Fruit fly (Drosophila melanogaster) Kc167 (cell line): Measurements from ENCODE around the gene dre4.

ENCODE experiments used
- Myc ChIP-seq: fragments of >200 bp; optimal IDR thresholded peaks from 2 replicates; lab custom pipeline; 2017; ENCODE audit warnings: missing external identifiers
- Sin3A ChIP-seq: fragments of >200 bp; optimal IDR thresholded peaks from 2 replicates; lab custom pipeline; 2018; ENCODE audit warnings: missing external identifiers
- h ChIP-seq: fragments of >200 bp; optimal IDR thresholded peaks from 3 replicates; lab custom pipeline; 2018; ENCODE audit warnings: missing external identifiers
- insv ChIP-seq: fragments of >200 bp; optimal IDR thresholded peaks from 3 replicates; lab custom pipeline; 2018; ENCODE audit warnings: missing external identifiers
- psq ChIP-seq: fragments of >200 bp; optimal IDR thresholded peaks from 2 replicates; lab custom pipeline; 2017; ENCODE audit warnings: missing external identifiers
- ttk ChIP-seq: sonication (Bioruptor generic); optimal IDR thresholded peaks from 2 replicates; lab custom pipeline; 2017; ENCODE audit warnings: missing external identifiers

dre4 gene

dm6 chr3L:1841984-1842383, 34.1 kb downstream of the dre4 start, which contains the start of gene Cpr62Bc:
Gene Cpr62Bc, minus strand, starts transcription at chr3L:1842084.
- TF ChIP-seq Myc (no peak), Sin3A (no peak), psq (lab: Kevin White, UChicago) (no peak), ttk (lab: Kevin White, UChicago) (no peak), h (no peak), insv (lab: Kevin White, UChicago) (no peak)

DNA sequence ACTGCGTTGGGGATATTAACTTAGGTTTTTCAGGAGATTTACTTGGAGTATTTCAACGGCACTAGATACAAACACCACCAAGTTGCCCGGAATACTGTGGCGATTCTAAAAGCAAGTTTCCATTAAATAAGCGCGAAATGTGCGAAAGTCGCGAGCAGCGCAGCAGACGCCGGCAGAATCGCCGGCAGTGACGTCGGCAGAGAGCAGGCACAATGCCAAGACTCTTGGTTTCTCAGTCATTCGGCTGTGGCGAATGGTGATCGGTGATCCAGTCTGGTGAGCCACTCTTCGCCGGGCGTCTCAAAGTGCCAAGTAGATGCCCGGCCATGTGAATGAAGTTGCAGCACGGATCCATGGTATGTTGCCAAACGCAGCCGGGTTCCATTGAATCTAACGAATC, 41.0 kb downstream of the dre4 start, which contains the start of gene Cpr62Bb:
Gene Cpr62Bb (minus strand): TSS at position 101 of the 400 bp plus-strand sequence.
- no peak for TF ChIP-seq psq (lab: Kevin White, UChicago)
- TF ChIP-seq ttk (lab: Kevin White, UChicago), result no peak
- TF ChIP-seq insv (lab: Kevin White, UChicago), result no peak
- no peak for TF ChIP-seq Myc
- TF ChIP-seq h, result no peak
- TF ChIP-seq Sin3A, result no peak

DNA sequence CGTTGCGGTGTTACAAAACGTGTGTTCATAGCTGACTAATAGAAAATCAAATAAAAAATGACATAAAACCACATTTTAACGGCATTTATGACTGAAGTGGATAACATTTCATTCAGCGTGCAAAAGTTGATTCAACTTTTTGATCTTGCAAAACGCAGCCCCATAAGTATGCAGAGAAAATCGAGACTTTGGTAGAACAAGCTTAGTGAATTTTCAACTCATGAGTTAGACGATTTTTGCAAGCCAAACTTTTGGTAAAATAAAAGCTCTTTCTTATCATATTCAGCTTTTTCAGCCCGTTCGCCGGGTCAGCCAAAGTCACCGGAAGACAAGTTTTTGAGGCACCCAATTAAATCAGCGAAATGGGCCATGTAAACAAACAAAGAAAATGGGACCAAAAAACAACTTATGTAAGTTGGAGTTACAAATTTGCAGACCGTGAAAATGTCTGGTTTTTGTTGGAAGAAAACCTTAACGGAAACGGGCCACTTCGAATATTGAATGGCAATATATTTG, 44.3 kb downstream of the dre4 start, which contains the start of gene Cpr62Ba:
Gene Cpr62Ba (minus strand): TSS at position 31 of the 516 bp plus-strand sequence.
- TF ChIP-seq h, result no peak
- no peak for TF ChIP-seq psq (lab: Kevin White, UChicago)
- no peak for TF ChIP-seq Sin3A
- no peak for TF ChIP-seq insv (lab: Kevin White, UChicago)

DNA sequence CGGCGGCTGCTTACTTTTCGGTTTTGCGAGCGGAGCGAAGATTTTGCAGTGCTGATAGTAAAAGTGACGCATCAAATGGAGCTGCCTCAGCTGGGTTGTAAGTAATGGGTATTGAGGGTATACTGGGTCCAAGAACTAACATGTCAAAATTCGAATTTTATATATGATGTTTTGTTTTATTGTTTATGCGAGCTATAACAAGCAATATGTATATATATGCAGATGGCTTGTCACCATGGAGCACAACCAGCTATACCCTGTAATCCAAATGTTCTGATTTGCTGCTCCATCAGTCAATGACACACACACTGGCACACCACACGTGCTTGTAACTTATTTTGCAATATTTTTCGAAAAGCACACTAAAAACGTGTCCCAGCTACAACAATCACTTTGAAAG, 46.6 kb downstream of the dre4 start:
- TF ChIP-seq Sin3A (no peak), ttk (lab: Kevin White, UChicago) (no peak), psq (lab: Kevin White, UChicago) (no peak), h (no peak), insv (lab: Kevin White, UChicago) (no peak), Myc (no peak)

dm6 chr3L:1827809-1828371, 48.2 kb downstream of the dre4 start:
- TF ChIP-seq insv (lab: Kevin White, UChicago) (no peak), Myc (no peak), Sin3A (no peak), h (no peak), psq (lab: Kevin White, UChicago) (no peak), ttk (lab: Kevin White, UChicago) (no peak)

DNA sequence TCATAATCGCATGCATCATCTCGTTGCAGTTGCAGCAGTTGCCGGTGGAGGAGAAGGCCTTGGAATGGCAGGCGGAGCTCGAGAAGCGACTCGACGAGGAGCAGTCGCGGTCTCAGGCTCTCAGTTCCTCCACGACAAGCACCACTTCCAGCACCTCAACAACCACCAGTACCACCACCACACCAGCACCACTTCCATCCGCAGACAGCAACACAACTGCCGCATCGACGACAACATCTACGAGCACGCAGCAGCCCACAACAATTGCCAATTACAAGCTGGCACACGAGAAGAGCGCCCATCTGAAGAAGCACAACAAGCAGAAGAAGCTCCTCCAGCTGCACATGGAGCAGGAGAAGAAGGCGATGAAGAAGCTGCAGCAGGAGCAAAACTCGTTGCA, 53.7 kb downstream of the dre4 start:
- TF ChIP-seq Myc (no peak), Sin3A (no peak), insv (lab: Kevin White, UChicago) (no peak)
